Worm (Caenorhabditis elegans): Measurements from ENCODE around the gene ucr-2.1.

Gene ucr-2.1

ce11 chrX:11971323-11971722, 46.9 kb upstream of the ucr-2.1 start:
- TF ChIP-seq ref-2 (tag; optimal IDR thresholded peaks at IDR 0.05): no peak
- TF ChIP-seq hlh-13 (GFP tag; optimal IDR thresholded peaks at IDR 0.05): no peak
- TF ChIP-seq ceh-19 (GFP tag; optimal IDR thresholded peaks at IDR 0.05): no peak
- TF ChIP-seq tbx-2 (tag; optimal IDR thresholded peaks at IDR 0.05): no peak
- no peak for TF ChIP-seq pros-1 (tag; optimal IDR thresholded peaks at IDR 0.05)
- TF ChIP-seq lin-11 (tag; optimal IDR thresholded peaks at IDR 0.05): no peak
- no peak for TF ChIP-seq hlh-30 (tag; optimal IDR thresholded peaks at IDR 0.05; ENCODE audit: insufficient read depth)
- no peak for TF ChIP-seq K02D7.2 (tag; optimal IDR thresholded peaks at IDR 0.05)
- no peak for TF ChIP-seq unc-3 (GFP tag; conservative IDR thresholded peaks at IDR 0.05)
- TF ChIP-seq unc-3 (tag; optimal IDR thresholded peaks at IDR 0.05): no peak

- peak; percentile 8 for TF ChIP-seq nfya-1 (tag; optimal IDR thresholded peaks at IDR 0.05)
- TF ChIP-seq zip-5 (tag; optimal IDR thresholded peaks at IDR 0.05): no peak
- peak; percentile 84 for TF ChIP-seq ceh-48 (tag; optimal IDR thresholded peaks at IDR 0.05)
These were observed 43.6 kb upstream of the ucr-2.1 start, which contains the start of gene set-6 for ce11 chrX:11974629-11975085. TSS of gene set-6 (minus strand) at chrX:11974679.

ce11 chrX:11982065-11982464, 36.2 kb upstream of the ucr-2.1 start, which contains the start of gene nhr-167:
TSS of gene nhr-167 (minus strand) at chrX:11982085.
- no peak for TF ChIP-seq sdc-2 (tag; optimal IDR thresholded peaks at IDR 0.05)
- no peak for TF ChIP-seq hlh-8 (tag; optimal IDR thresholded peaks at IDR 0.05)
- TF ChIP-seq ama-1 (optimal IDR thresholded peaks at IDR 0.05): no peak
- TF ChIP-seq tbx-7 (tag; optimal IDR thresholded peaks at IDR 0.05): no peak
- TF ChIP-seq ceh-9 (tag; optimal IDR thresholded peaks at IDR 0.05): no peak
- TF ChIP-seq unc-55 (GFP tag; optimal IDR thresholded peaks at IDR 0.05): no peak
- TF ChIP-seq gmeb-2 (tag; optimal IDR thresholded peaks at IDR 0.05): no peak
- TF ChIP-seq syd-9 (tag; optimal IDR thresholded peaks at IDR 0.05): no peak
- no peak for TF ChIP-seq ceh-19 (GFP tag; optimal IDR thresholded peaks at IDR 0.05)
- TF ChIP-seq ceh-2 (tag; optimal IDR thresholded peaks at IDR 0.05): no peak
- no peak for TF ChIP-seq ceh-45 (GFP tag; IDR thresholded peaks at IDR 0.05)
- TF ChIP-seq ceh-31 (tag; optimal IDR thresholded peaks at IDR 0.05): no peak
- TF ChIP-seq ets-4 (tag; optimal IDR thresholded peaks at IDR 0.05): no peak
- no peak for TF ChIP-seq pha-2 (tag; optimal IDR thresholded peaks at IDR 0.05)
- no peak for TF ChIP-seq fax-1 (tag; optimal IDR thresholded peaks at IDR 0.05)

ce11 chrX:11983576-11984061, 34.6 kb upstream of the ucr-2.1 start, which contains the start of gene C49F5.3:
TSS of gene C49F5.3 (minus strand) at chrX:11983626.
- no peak for TF ChIP-seq F13H6.1 (tag; optimal IDR thresholded peaks at IDR 0.05)
- no peak for TF ChIP-seq ceh-31 (tag; optimal IDR thresholded peaks at IDR 0.05)
- no peak for TF ChIP-seq zip-5 (tag; optimal IDR thresholded peaks at IDR 0.05)
- no peak for TF ChIP-seq che-1 (tag; optimal IDR thresholded peaks at IDR 0.05)
- no peak for TF ChIP-seq pax-1 (tag; optimal IDR thresholded peaks at IDR 0.05)

ce11 chrX:11985887-11986286, 32.3 kb upstream of the ucr-2.1 start, which contains the start of gene C49F5.5:
TSS of gene C49F5.5 (plus strand) at chrX:11986187.
- no peak for TF ChIP-seq sox-4 (tag; optimal IDR thresholded peaks at IDR 0.05)
- no peak for TF ChIP-seq C38D4.7 (GFP tag; optimal IDR thresholded peaks at IDR 0.05)
- no peak for TF ChIP-seq ceh-31 (tag; optimal IDR thresholded peaks at IDR 0.05)
- no peak for TF ChIP-seq pat-9 (tag; optimal IDR thresholded peaks at IDR 0.05)
- no peak for TF ChIP-seq sox-2 (GFP tag; IDR thresholded peaks at IDR 0.05)
- no peak for TF ChIP-seq hlh-15 (tag; optimal IDR thresholded peaks at IDR 0.05)
- no peak for TF ChIP-seq pha-4 (tag; optimal IDR thresholded peaks at IDR 0.05)
- TF ChIP-seq lim-6 (tag; optimal IDR thresholded peaks at IDR 0.05): no peak
- no peak for TF ChIP-seq sdc-2 (tag; optimal IDR thresholded peaks at IDR 0.05)
- TF ChIP-seq ahr-1 (tag; optimal IDR thresholded peaks at IDR 0.05): no peak
- no peak for TF ChIP-seq ceh-14 (tag; optimal IDR thresholded peaks at IDR 0.05)
- no peak for TF ChIP-seq ceh-30 (tag; optimal IDR thresholded peaks at IDR 0.05)
- TF ChIP-seq dmd-4 (tag; optimal IDR thresholded peaks at IDR 0.05; ENCODE audit: borderline replicate concordance): no peak
